Fruit fly (Drosophila melanogaster) whole organism, embryonic: ENCODE measurements around the gene CG5541.

ENCODE experiments used
- BEAF-32 ChIP-seq: fragments of 200-800 bp; sonication (Bioruptor generic); optimal IDR thresholded peaks from 3 replicates; lab custom pipeline; 2017; ENCODE audit warnings: missing biosample characterization, missing genetic modification characterization, mild to moderate bottlenecking, moderate library complexity, missing genetic modification reagents
- Blimp-1 ChIP-seq: fragments of 200-800 bp; sonication (Bioruptor generic); optimal IDR thresholded peaks from 3 replicates; lab custom pipeline; 2018; ENCODE audit warnings: missing biosample characterization, missing genetic modification characterization, mild to moderate bottlenecking, moderate library complexity, missing genetic modification reagents
- CG10431 ChIP-seq: fragments of 200-800 bp; sonication (Bioruptor generic); optimal IDR thresholded peaks from 3 replicates; lab custom pipeline; 2018; ENCODE audit warnings: missing biosample characterization, mild to moderate bottlenecking, missing genetic modification characterization
- CG10565 ChIP-seq: fragments of 200-800 bp; sonication (Bioruptor generic); optimal IDR thresholded peaks from 3 replicates; lab custom pipeline; 2016; ENCODE audit warnings: missing biosample characterization, mild to moderate bottlenecking, missing genetic modification characterization
- CG12071 ChIP-seq: fragments of 200-800 bp; sonication (Bioruptor generic); optimal IDR thresholded peaks from 3 replicates; lab custom pipeline; 2018; ENCODE audit warnings: missing biosample characterization, mild to moderate bottlenecking, missing genetic modification characterization
- CG13123 ChIP-seq: fragments of 200-800 bp; sonication (Bioruptor generic); optimal IDR thresholded peaks from 2 replicates; lab custom pipeline; 2016; ENCODE audit warnings: missing biosample characterization, missing genetic modification characterization
- CG14014 ChIP-seq: fragments of 200-800 bp; sonication (Bioruptor generic); IDR thresholded peaks from 2 replicates; pipeline ENCODE4 v1.3.6; 2022; ENCODE audit warnings: missing biosample characterization, missing genetic modification characterization
- CG1647 ChIP-seq: fragments of 200-800 bp; sonication (Bioruptor generic); optimal IDR thresholded peaks from 3 replicates; lab custom pipeline; 2016; ENCODE audit warnings: missing biosample characterization, missing genetic modification characterization
- CG16815 ChIP-seq: fragments of 200-800 bp; sonication (Bioruptor generic); optimal IDR thresholded peaks from 3 replicates; lab custom pipeline; 2017; ENCODE audit warnings: missing biosample characterization, mild to moderate bottlenecking, missing genetic modification characterization
- CG17612 ChIP-seq: fragments of 200-800 bp; sonication (Bioruptor generic); IDR thresholded peaks from 2 replicates; pipeline ENCODE4 v1.3.6; 2022; ENCODE audit warnings: missing biosample characterization, missing genetic modification characterization
- CG17802 ChIP-seq: fragments of 200-800 bp; sonication (Bioruptor generic); optimal IDR thresholded peaks from 2 replicates; lab custom pipeline; 2018; ENCODE audit warnings: missing biosample characterization, mild to moderate bottlenecking, missing genetic modification characterization, moderate library complexity
- CG3163 ChIP-seq: fragments of 200-800 bp; sonication (Bioruptor generic); optimal IDR thresholded peaks from 3 replicates; lab custom pipeline; 2016; ENCODE audit warnings: missing biosample characterization, missing genetic modification characterization
- CG3838 ChIP-seq: fragments of 200-800 bp; sonication (Bioruptor generic); optimal IDR thresholded peaks from 3 replicates; lab custom pipeline; 2016; ENCODE audit warnings: missing biosample characterization, missing genetic modification characterization
- CG3847 ChIP-seq: fragments of 200-800 bp; sonication (Bioruptor generic); IDR thresholded peaks from 2 replicates; pipeline ENCODE4 v1.3.6; 2022; ENCODE audit warnings: missing biosample characterization, missing genetic modification characterization
- CG4360 ChIP-seq: fragments of 200-800 bp; sonication (Bioruptor generic); IDR thresholded peaks from 2 replicates; pipeline ENCODE4 v1.3.6; 2022; ENCODE audit warnings: missing biosample characterization, missing genetic modification characterization
- CG4404 ChIP-seq: fragments of 200-800 bp; sonication (Bioruptor generic); IDR thresholded peaks from 2 replicates; pipeline ENCODE4 v1.3.6; 2022; ENCODE audit warnings: missing biosample characterization, missing genetic modification characterization
- CG4854 ChIP-seq: fragments of 200-800 bp; sonication (Bioruptor generic); optimal IDR thresholded peaks from 2 replicates; lab custom pipeline; 2016; ENCODE audit warnings: missing biosample characterization, missing genetic modification characterization, inconsistent platforms
- CG6683 ChIP-seq: fragments of 200-800 bp; sonication (Bioruptor generic); optimal IDR thresholded peaks from 2 replicates; lab custom pipeline; 2017; ENCODE audit warnings: missing biosample characterization, mild to moderate bottlenecking, missing genetic modification characterization, missing genetic modification reagents
- CG7839 ChIP-seq: fragments of 200-800 bp; sonication (Bioruptor generic); optimal IDR thresholded peaks from 3 replicates; lab custom pipeline; 2018; ENCODE audit warnings: missing biosample characterization, mild to moderate bottlenecking, missing genetic modification characterization, moderate library complexity
- CG7987 ChIP-seq: fragments of 200-800 bp; sonication (Bioruptor generic); optimal IDR thresholded peaks from 2 replicates; lab custom pipeline; 2018; ENCODE audit warnings: missing biosample characterization, mild to moderate bottlenecking, missing genetic modification characterization, moderate library complexity
- CG9437 ChIP-seq: fragments of 200-800 bp; sonication (Bioruptor generic); optimal IDR thresholded peaks from 2 replicates; lab custom pipeline; 2018; ENCODE audit warnings: missing biosample characterization, mild to moderate bottlenecking, missing genetic modification characterization
- CG9817 ChIP-seq: fragments of 200-800 bp; sonication (Bioruptor generic); optimal IDR thresholded peaks from 2 replicates; lab custom pipeline; 2018; ENCODE audit warnings: missing biosample characterization, mild to moderate bottlenecking, missing genetic modification characterization, moderate library complexity
- CG9876 ChIP-seq: fragments of 200-800 bp; sonication (Bioruptor generic); optimal IDR thresholded peaks from 2 replicates; lab custom pipeline; 2016; ENCODE audit warnings: missing biosample characterization, missing genetic modification characterization
- Drgx ChIP-seq: fragments of 200-800 bp; sonication (Bioruptor generic); IDR thresholded peaks from 2 replicates; pipeline ENCODE4 v1.3.6; 2022; ENCODE audit warnings: missing biosample characterization, missing genetic modification characterization
- Meics ChIP-seq: fragments of 200-800 bp; sonication (Bioruptor generic); optimal IDR thresholded peaks from 2 replicates; lab custom pipeline; 2017; ENCODE audit warnings: missing biosample characterization, mild to moderate bottlenecking, missing genetic modification characterization
- Mes4 ChIP-seq: fragments of 200-800 bp; sonication (Bioruptor generic); optimal IDR thresholded peaks from 2 replicates; lab custom pipeline; 2016; ENCODE audit warnings: missing biosample characterization, missing genetic modification characterization
- NC2α ChIP-seq: fragments of 200-800 bp; sonication (Bioruptor generic); optimal IDR thresholded peaks from 2 replicates; lab custom pipeline; 2016; ENCODE audit warnings: missing biosample characterization, missing genetic modification characterization
- Nf-YC ChIP-seq: fragments of 200-800 bp; optimal IDR thresholded peaks from 3 replicates; lab custom pipeline; 2019; ENCODE audit warnings: missing biosample characterization, mild to moderate bottlenecking, missing genetic modification characterization, moderate library complexity
- Pdp1 ChIP-seq, 2 experiments: fragments of 200-800 bp; sonication (Bioruptor generic); optimal IDR thresholded peaks; 3 replicates each; lab custom pipeline; 2016; ENCODE audit warnings: missing biosample characterization in 2 of 2, missing genetic modification characterization in 2 of 2, mild to moderate bottlenecking in 1 of 2, moderate library complexity in 1 of 2
- Taf1 ChIP-seq: fragments of 200-800 bp; sonication (Bioruptor generic); IDR thresholded peaks from 2 replicates; pipeline ENCODE4 v1.3.6; 2022; ENCODE audit warnings: missing biosample characterization, missing genetic modification characterization
- Vsx1 ChIP-seq: fragments of 200-800 bp; sonication (Bioruptor generic); optimal IDR thresholded peaks from 2 replicates; lab custom pipeline; 2017; ENCODE audit warnings: missing biosample characterization, mild to moderate bottlenecking, missing genetic modification characterization, missing genetic modification reagents
- Xrp1 ChIP-seq: fragments of 200-800 bp; sonication (Bioruptor generic); IDR thresholded peaks from 2 replicates; pipeline ENCODE4 v1.3.6; 2022; ENCODE audit warnings: missing biosample characterization, missing genetic modification characterization
- bbx ChIP-seq: fragments of 200-800 bp; sonication (Bioruptor generic); IDR thresholded peaks from 2 replicates; pipeline ENCODE4 v1.3.6; 2022; ENCODE audit warnings: missing biosample characterization, missing genetic modification characterization; ENCODE audit not compliant: partially characterized antibody
- chif ChIP-seq, 2 experiments: fragments of 200-800 bp; sonication (Bioruptor generic); optimal IDR thresholded peaks; 3 replicates each; lab custom pipeline; 2016; ENCODE audit warnings: missing biosample characterization in 2 of 2, missing genetic modification characterization in 2 of 2
- chn ChIP-seq: fragments of 200-800 bp; sonication (Bioruptor generic); optimal IDR thresholded peaks from 2 replicates; lab custom pipeline; 2016; ENCODE audit warnings: missing biosample characterization, missing genetic modification characterization
- fru ChIP-seq: fragments of >200 bp; optimal IDR thresholded peaks from 2 replicates; lab custom pipeline; 2017
- jumu ChIP-seq: fragments of 200-800 bp; sonication (Bioruptor generic); optimal IDR thresholded peaks from 3 replicates; lab custom pipeline; 2016; ENCODE audit warnings: missing biosample characterization, missing genetic modification characterization
- lmd ChIP-seq: fragments of 200-800 bp; sonication (Bioruptor generic); IDR thresholded peaks from 2 replicates; pipeline ENCODE4 v1.3.6; 2022; ENCODE audit warnings: missing biosample characterization, missing genetic modification characterization
- mam ChIP-seq: fragments of 200-800 bp; sonication (Bioruptor generic); optimal IDR thresholded peaks from 3 replicates; lab custom pipeline; 2016; ENCODE audit warnings: missing biosample characterization, missing genetic modification characterization
- mld ChIP-seq: fragments of 200-800 bp; sonication (Bioruptor generic); IDR thresholded peaks from 3 replicates; pipeline ENCODE4 v1.3.6; 2022; ENCODE audit warnings: missing biosample characterization, missing genetic modification characterization; ENCODE audit not compliant: partially characterized antibody
- nmo ChIP-seq: fragments of 200-800 bp; sonication (Bioruptor generic); optimal IDR thresholded peaks from 2 replicates; lab custom pipeline; 2018; ENCODE audit warnings: missing biosample characterization, mild to moderate bottlenecking, missing genetic modification characterization, moderate library complexity
- nom ChIP-seq: fragments of 200-800 bp; sonication (Bioruptor generic); optimal IDR thresholded peaks from 2 replicates; lab custom pipeline; 2017; ENCODE audit warnings: missing biosample characterization, missing genetic modification characterization, mild to moderate bottlenecking, moderate library complexity, missing genetic modification reagents
- pfk ChIP-seq: fragments of 200-800 bp; sonication (Bioruptor generic); optimal IDR thresholded peaks from 2 replicates; lab custom pipeline; 2018; ENCODE audit warnings: missing biosample characterization, mild to moderate bottlenecking, missing genetic modification characterization, moderate library complexity
- ro ChIP-seq: fragments of 200-800 bp; sonication (Bioruptor generic); IDR thresholded peaks from 2 replicates; pipeline ENCODE4 v1.3.6; 2022; ENCODE audit warnings: missing biosample characterization, missing genetic modification characterization
- salm ChIP-seq: fragments of 200-800 bp; sonication (Bioruptor generic); optimal IDR thresholded peaks from 2 replicates; lab custom pipeline; 2018; ENCODE audit warnings: missing biosample characterization, mild to moderate bottlenecking, missing genetic modification characterization
- sima ChIP-seq: fragments of 200-800 bp; sonication (Bioruptor generic); optimal IDR thresholded peaks from 2 replicates; lab custom pipeline; 2016; ENCODE audit warnings: missing biosample characterization, missing genetic modification characterization
- slp2 ChIP-seq: fragments of 200-800 bp; sonication (Bioruptor generic); optimal IDR thresholded peaks from 2 replicates; lab custom pipeline; 2016; ENCODE audit warnings: missing biosample characterization, missing genetic modification characterization
- sob ChIP-seq: fragments of 200-800 bp; sonication (Bioruptor generic); IDR thresholded peaks from 2 replicates; pipeline ENCODE4 v1.3.6; 2022; ENCODE audit warnings: missing biosample characterization, missing genetic modification characterization
- sr ChIP-seq: fragments of 200-800 bp; sonication (Bioruptor generic); IDR thresholded peaks from 3 replicates; pipeline ENCODE4 v1.3.6; 2022; ENCODE audit warnings: missing biosample characterization, missing genetic modification characterization
- unc-4 ChIP-seq: fragments of 200-800 bp; sonication (Bioruptor generic); IDR thresholded peaks from 2 replicates; pipeline ENCODE4 v1.3.6; 2022; ENCODE audit warnings: missing biosample characterization, missing genetic modification characterization; ENCODE audit not compliant: partially characterized antibody

The CG5541 gene

DNA sequence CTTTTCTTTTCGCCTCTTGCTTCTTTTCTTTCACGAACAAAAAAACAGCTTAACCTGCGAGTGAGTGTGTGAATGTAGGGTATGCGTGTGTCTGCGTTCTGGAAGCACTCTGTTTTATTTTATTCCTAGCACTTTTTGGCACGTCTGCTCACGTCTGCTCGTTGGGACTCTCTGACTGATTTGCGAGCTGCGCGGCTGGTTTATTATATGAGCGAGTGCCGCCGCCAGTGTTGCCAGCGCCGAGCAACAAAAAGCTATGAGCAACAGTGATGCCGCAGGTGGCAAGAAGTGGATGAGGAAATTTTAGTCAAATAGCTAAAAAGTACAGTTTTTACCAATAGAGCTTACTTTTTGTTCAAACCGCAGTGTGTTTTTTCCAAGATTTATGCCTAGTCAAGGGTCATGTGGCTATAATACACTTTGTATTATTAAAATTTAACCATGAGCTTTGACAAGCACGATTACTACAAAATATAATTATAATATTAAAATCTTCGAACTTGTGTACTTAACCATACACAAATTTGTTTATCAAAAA lies 32.2 kb downstream of the CG5541 start, which contains the start of gene Lsd-2 (continued):
- TF ChIP-seq BEAF-32 (no peak), CG10565 (GFP tag; lab: Kevin White, UChicago) (no peak), CG17802 (no peak), CG9817 (tag; lab: Kevin White, UChicago) (no peak), Blimp-1 (GFP tag; lab: Kevin White, UChicago) (peak; percentile 76), NC2α (GFP tag; lab: Kevin White, UChicago) (peak; percentile 11), Pdp1 (GFP tag; optimal IDR thresholded peaks at IDR 0.05; lab: Kevin White, UChicago) (peak in 1 of 2 experiments; percentile 44), sob (0 out of 2 replicates have a peak, but pooled peaks have one; percentile 30), ro (GFP tag; lab: Robert Waterston, UW) (no peak), CG3847 (0 out of 2 replicates have a peak, but pooled peaks have one; percentile 11), CG9437 (GFP tag; lab: Kevin White, UChicago) (peak; percentile 25), Meics (GFP tag; lab: Kevin White, UChicago) (no peak), lmd (GFP tag; lab: Robert Waterston, UW) (no peak; the same call in 1 of the 2 replicates), Nf-YC (tag; lab: Kevin White, UChicago) (peak; percentile 49), CG12071 (GFP tag; lab: Kevin White, UChicago) (peak; percentile 45), chif (GFP tag; optimal IDR thresholded peaks at IDR 0.05; lab: Kevin White, UChicago) (no peak), Xrp1 (GFP tag; lab: Robert Waterston, UW) (peak; percentile 12; the same call in 1 of the 2 replicates), CG7839 (peak; percentile 5), CG1647 (peak; percentile 15), chn (GFP tag; lab: Kevin White, UChicago) (no peak), Taf1 (no peak), fru (lab: Kevin White, UChicago) (no peak), Drgx (GFP tag; lab: Robert Waterston, UW) (peak; percentile 44; the same call in 1 of the 2 replicates), CG4360 (GFP tag; lab: Robert Waterston, UW) (no peak), CG4404 (GFP tag; lab: Robert Waterston, UW) (no peak), Vsx1 (GFP tag; lab: Kevin White, UChicago) (no peak), CG3838 (GFP tag; lab: Kevin White, UChicago) (no peak), sima (GFP tag; lab: Kevin White, UChicago) (no peak), CG4854 (GFP tag; lab: Kevin White, UChicago) (no peak), slp2 (peak; percentile 17), CG9876 (GFP tag; lab: Kevin White, UChicago) (no peak), sr (GFP tag; lab: Robert Waterston, UW) (no peak), bbx (peak; percentile 60; the same call in 1 of the 2 replicates), mam (GFP tag; lab: Kevin White, UChicago) (peak; percentile 27), CG13123 (GFP tag; lab: Kevin White, UChicago) (no peak), CG17612 (GFP tag; lab: Robert Waterston, UW) (no peak), CG16815 (GFP tag; lab: Kevin White, UChicago) (no peak), CG6683 (GFP tag; lab: Kevin White, UChicago) (no peak), jumu (GFP tag; lab: Kevin White, UChicago) (no peak), CG7987 (GFP tag; lab: Kevin White, UChicago) (no peak), Mes4 (GFP tag; lab: Kevin White, UChicago) (no peak), CG14014 (GFP tag; lab: Robert Waterston, UW) (peak; percentile 41; the same call in 1 of the 2 replicates), nom (GFP tag; lab: Kevin White, UChicago) (peak; percentile 75), nmo (GFP tag; lab: Kevin White, UChicago) (no peak), CG3163 (GFP tag; lab: Kevin White, UChicago) (peak; percentile 61), pfk (GFP tag; lab: Kevin White, UChicago) (peak; percentile 72), CG10431 (GFP tag; lab: Kevin White, UChicago) (no peak), mld (GFP tag; lab: Robert Waterston, UW) (no peak), unc-4 (GFP tag; lab: Robert Waterston, UW) (no peak), salm (tag; lab: Kevin White, UChicago) (no peak)
